Worm (Caenorhabditis elegans): Measurements from ENCODE around the gene dhgd-1.

dhgd-1 gene

ce11 chrII:11588304-11588703 is 36.4 kb upstream of the dhgd-1 start:
- TF ChIP-seq pha-2 (tag; optimal IDR thresholded peaks at IDR 0.05) = no peak
- no peak for TF ChIP-seq tbx-7 (tag; optimal IDR thresholded peaks at IDR 0.05)
- TF ChIP-seq ceh-9 (tag; optimal IDR thresholded peaks at IDR 0.05) = no peak
- no peak for TF ChIP-seq pha-4 (tag; optimal IDR thresholded peaks at IDR 0.05)
- TF ChIP-seq ceh-2 (tag; optimal IDR thresholded peaks at IDR 0.05) = no peak
- TF ChIP-seq ceh-18 (tag; optimal IDR thresholded peaks at IDR 0.05) = no peak
- no peak for TF ChIP-seq ceh-30 (tag; optimal IDR thresholded peaks at IDR 0.05)
- no peak for TF ChIP-seq madf-2 (tag; optimal IDR thresholded peaks at IDR 0.05)
- no peak for TF ChIP-seq unc-86 (tag; optimal IDR thresholded peaks at IDR 0.05)
- no peak for TF ChIP-seq C38D4.7 (GFP tag; optimal IDR thresholded peaks at IDR 0.05)
- TF ChIP-seq pqm-1 (tag; optimal IDR thresholded peaks at IDR 0.05) = no peak
- no peak for TF ChIP-seq ceh-34 (tag; optimal IDR thresholded peaks at IDR 0.05)
- TF ChIP-seq ets-4 (tag; optimal IDR thresholded peaks at IDR 0.05) = no peak
- TF ChIP-seq pag-3 (tag; optimal IDR thresholded peaks at IDR 0.05; ENCODE audit: borderline replicate concordance) = no peak
- TF ChIP-seq mec-3 (tag; optimal IDR thresholded peaks at IDR 0.05; ENCODE audit: borderline replicate concordance) = no peak

ce11 chrII:11582698-11583097 is 30.8 kb upstream of the dhgd-1 start, which contains the start of gene ints-7:
TSS of gene ints-7 (plus strand) at chrII:11582849.
- no peak for TF ChIP-seq unc-55 (GFP tag; optimal IDR thresholded peaks at IDR 0.05)

- no peak for TF ChIP-seq ceh-19 (GFP tag; optimal IDR thresholded peaks at IDR 0.05)
- no peak for TF ChIP-seq C38D4.7 (GFP tag; optimal IDR thresholded peaks at IDR 0.05)
- TF ChIP-seq tbx-2 (tag; optimal IDR thresholded peaks at IDR 0.05) = no peak
- no peak for TF ChIP-seq dve-1 (tag; optimal IDR thresholded peaks at IDR 0.05)
- peak; percentile 39 for TF ChIP-seq ceh-31 (tag; optimal IDR thresholded peaks at IDR 0.05)
- TF ChIP-seq hlh-13 (GFP tag; optimal IDR thresholded peaks at IDR 0.05) = no peak
- no peak for TF ChIP-seq hlh-8 (tag; optimal IDR thresholded peaks at IDR 0.05)
- no peak for TF ChIP-seq unc-86 (tag; optimal IDR thresholded peaks at IDR 0.05)
- TF ChIP-seq elt-4 (tag; optimal IDR thresholded peaks at IDR 0.05) = no peak
- no peak for TF ChIP-seq K09A11.1 (tag; optimal IDR thresholded peaks at IDR 0.05; ENCODE audit: insufficient read depth)
- TF ChIP-seq pax-1 (tag; optimal IDR thresholded peaks at IDR 0.05) = no peak
- no peak for TF ChIP-seq ama-1 (optimal IDR thresholded peaks at IDR 0.05)
- peak; percentile 4 for TF ChIP-seq unc-42 (tag; optimal IDR thresholded peaks at IDR 0.05)
- TF ChIP-seq rnt-1 (tag; optimal IDR thresholded peaks at IDR 0.05) = no peak
- TF ChIP-seq C08G9.2 (tag; optimal IDR thresholded peaks at IDR 0.05) = peak; percentile 20
- no peak for TF ChIP-seq ceh-14 (tag; optimal IDR thresholded peaks at IDR 0.05)
- TF ChIP-seq nfya-1 (tag; optimal IDR thresholded peaks at IDR 0.05) = no peak
- TF ChIP-seq ceh-2 (tag; optimal IDR thresholded peaks at IDR 0.05) = peak; percentile 14
- TF ChIP-seq nhr-232 (tag; optimal IDR thresholded peaks at IDR 0.05) = no peak
- TF ChIP-seq K02D7.2 (tag; optimal IDR thresholded peaks at IDR 0.05) = no peak
- TF ChIP-seq lim-6 (tag; optimal IDR thresholded peaks at IDR 0.05) = no peak
- no peak for TF ChIP-seq che-1 (tag; optimal IDR thresholded peaks at IDR 0.05)
- no peak for TF ChIP-seq pha-4 (tag; optimal IDR thresholded peaks at IDR 0.05)
These were observed 26.4 kb upstream of the dhgd-1 start, which contains the start of gene smc-6 for ce11 chrII:11578327-11578726. TSS of gene smc-6 (plus strand) at chrII:11578716.

ce11 chrII:11577861-11578260 is 26.0 kb upstream of the dhgd-1 start:
- TF ChIP-seq ceh-45 (GFP tag; IDR thresholded peaks at IDR 0.05) (no peak), fkh-6 (tag; optimal IDR thresholded peaks at IDR 0.05) (no peak), hlh-8 (tag; optimal IDR thresholded peaks at IDR 0.05) (no peak), dmd-4 (tag; optimal IDR thresholded peaks at IDR 0.05; ENCODE audit: borderline replicate concordance) (no peak), ceh-19 (GFP tag; optimal IDR thresholded peaks at IDR 0.05) (no peak), sox-2 (GFP tag; IDR thresholded peaks at IDR 0.05) (no peak), unc-86 (tag; optimal IDR thresholded peaks at IDR 0.05) (no peak), ztf-16 (tag; optimal IDR thresholded peaks at IDR 0.05) (no peak), fkh-10 (GFP tag; optimal IDR thresholded peaks at IDR 0.05) (no peak), madf-2 (tag; optimal IDR thresholded peaks at IDR 0.05) (no peak), lin-11 (tag; optimal IDR thresholded peaks at IDR 0.05) (no peak), pat-9 (tag; optimal IDR thresholded peaks at IDR 0.05) (no peak), pha-2 (tag; optimal IDR thresholded peaks at IDR 0.05) (no peak), tbx-7 (tag; optimal IDR thresholded peaks at IDR 0.05) (no peak), ahr-1 (tag; optimal IDR thresholded peaks at IDR 0.05) (no peak), tbx-2 (tag; optimal IDR thresholded peaks at IDR 0.05) (no peak)

Measured in whole organism, late embryonic.